Fruit fly (Drosophila melanogaster) whole organism, embryonic: ENCODE measurements around the gene CG7071.
A peak's percentile ranks its signal among the peaks of the same experiment; 100 is the strongest.

ENCODE experiments used
- CG10366 ChIP-seq: fragments of 200-800 bp; sonication (Bioruptor generic); IDR thresholded peaks from 2 replicates; pipeline ENCODE4 v1.3.6; 2022; ENCODE audit warnings: missing biosample characterization, missing genetic modification characterization
- CG11504 ChIP-seq: fragments of 200-800 bp; sonication (Bioruptor generic); optimal IDR thresholded peaks from 3 replicates; lab custom pipeline; 2019; ENCODE audit warnings: missing biosample characterization, mild to moderate bottlenecking, missing genetic modification characterization, moderate library complexity
- CG11723 ChIP-seq: fragments of 200-800 bp; sonication (Bioruptor generic); optimal IDR thresholded peaks from 2 replicates; lab custom pipeline; 2017; ENCODE audit warnings: missing biosample characterization, mild to moderate bottlenecking, missing genetic modification characterization
- CG12219 ChIP-seq: fragments of 200-800 bp; sonication (Bioruptor generic); optimal IDR thresholded peaks from 3 replicates; lab custom pipeline; 2018; ENCODE audit warnings: missing biosample characterization, mild to moderate bottlenecking, missing genetic modification characterization
- CG13287 ChIP-seq: fragments of 200-800 bp; sonication (Bioruptor generic); IDR thresholded peaks from 2 replicates; pipeline ENCODE4 v1.3.6; 2022; ENCODE audit warnings: missing biosample characterization, missing genetic modification characterization; ENCODE audit not compliant: partially characterized antibody
- CG13775 ChIP-seq: fragments of 200-800 bp; sonication (Bioruptor generic); optimal IDR thresholded peaks from 3 replicates; lab custom pipeline; 2017; ENCODE audit warnings: missing biosample characterization, mild to moderate bottlenecking, missing genetic modification characterization
- CG15601 ChIP-seq: fragments of 200-800 bp; sonication (Bioruptor generic); optimal IDR thresholded peaks from 3 replicates; lab custom pipeline; 2019; ENCODE audit warnings: missing biosample characterization, mild to moderate bottlenecking, missing genetic modification characterization, moderate library complexity
- CG16813 ChIP-seq: fragments of 200-800 bp; sonication (Bioruptor generic); IDR thresholded peaks from 3 replicates; pipeline ENCODE4 v1.3.6; 2022; ENCODE audit warnings: missing biosample characterization, missing genetic modification characterization; ENCODE audit not compliant: partially characterized antibody
- CG17829 ChIP-seq: fragments of 200-800 bp; optimal IDR thresholded peaks from 2 replicates; lab custom pipeline; 2019; ENCODE audit warnings: missing biosample characterization, mild to moderate bottlenecking, missing genetic modification characterization, moderate library complexity
- CG18599 ChIP-seq: fragments of 200-800 bp; sonication (Bioruptor generic); optimal IDR thresholded peaks from 3 replicates; lab custom pipeline; 2017; ENCODE audit warnings: missing biosample characterization, missing genetic modification characterization, mild to moderate bottlenecking, moderate library complexity, missing genetic modification reagents
- CG31365 ChIP-seq: fragments of 200-800 bp; sonication (Bioruptor generic); optimal IDR thresholded peaks from 2 replicates; lab custom pipeline; 2018; ENCODE audit warnings: missing biosample characterization, mild to moderate bottlenecking, missing genetic modification characterization
- CG33557 ChIP-seq: fragments of 200-800 bp; sonication (Bioruptor generic); optimal IDR thresholded peaks from 2 replicates; lab custom pipeline; 2019; ENCODE audit warnings: missing biosample characterization, mild to moderate bottlenecking, missing genetic modification characterization, moderate library complexity
- CG34224 ChIP-seq: fragments of 200-800 bp; sonication (Bioruptor generic); IDR thresholded peaks from 3 replicates; pipeline ENCODE4 v1.3.6; 2022; ENCODE audit warnings: missing biosample characterization, missing genetic modification characterization; ENCODE audit not compliant: partially characterized antibody
- CG34376 ChIP-seq: fragments of 200-800 bp; sonication (Bioruptor generic); optimal IDR thresholded peaks from 2 replicates; lab custom pipeline; 2018; ENCODE audit warnings: missing biosample characterization, mild to moderate bottlenecking, missing genetic modification characterization
- CG3995 ChIP-seq: fragments of 200-800 bp; sonication (Bioruptor generic); optimal IDR thresholded peaks from 3 replicates; lab custom pipeline; 2016; ENCODE audit warnings: missing biosample characterization, missing genetic modification characterization
- CG4424 ChIP-seq: fragments of 200-800 bp; sonication (Bioruptor generic); optimal IDR thresholded peaks from 3 replicates; lab custom pipeline; 2016; ENCODE audit warnings: missing biosample characterization, missing genetic modification characterization
- CG6683 ChIP-seq: fragments of 200-800 bp; sonication (Bioruptor generic); optimal IDR thresholded peaks from 2 replicates; lab custom pipeline; 2017; ENCODE audit warnings: missing biosample characterization, mild to moderate bottlenecking, missing genetic modification characterization, missing genetic modification reagents
- CG7271 ChIP-seq: fragments of 200-800 bp; sonication (Bioruptor generic); optimal IDR thresholded peaks from 2 replicates; lab custom pipeline; 2018; ENCODE audit warnings: missing biosample characterization, mild to moderate bottlenecking, missing genetic modification characterization, moderate library complexity
- CG7987 ChIP-seq: fragments of 200-800 bp; sonication (Bioruptor generic); optimal IDR thresholded peaks from 2 replicates; lab custom pipeline; 2018; ENCODE audit warnings: missing biosample characterization, mild to moderate bottlenecking, missing genetic modification characterization, moderate library complexity
- CkIIα-i1 ChIP-seq: fragments of 200-800 bp; sonication (Bioruptor generic); IDR thresholded peaks from 2 replicates; pipeline ENCODE4 v1.3.6; 2022; ENCODE audit warnings: missing biosample characterization, missing genetic modification characterization
- Dll ChIP-seq: fragments of 200-800 bp; sonication (Bioruptor generic); IDR thresholded peaks from 4 replicates; pipeline ENCODE4 v1.3.6; 2022; ENCODE audit warnings: missing biosample characterization, missing genetic modification characterization; ENCODE audit not compliant: partially characterized antibody
- Doc3 ChIP-seq: fragments of 200-800 bp; sonication (Bioruptor generic); IDR thresholded peaks from 3 replicates; pipeline ENCODE4 v1.3.6; 2022; ENCODE audit warnings: missing biosample characterization, missing genetic modification characterization; ENCODE audit not compliant: partially characterized antibody
- E2f1 ChIP-seq: fragments of 200-800 bp; sonication (Bioruptor generic); IDR thresholded peaks from 2 replicates; pipeline ENCODE4 v1.3.6; 2022; ENCODE audit warnings: missing biosample characterization, missing genetic modification characterization
- Eip74EF ChIP-seq, 2 experiments: fragments of 200-800 bp in 1 of 2; fragments of >200 bp in 1 of 2; sonication (Bioruptor generic) in 1 of 2; optimal IDR thresholded peaks; 2 replicates each; lab custom pipeline; 2017 to 2019; ENCODE audit warnings: missing biosample characterization in 2 of 2, missing genetic modification characterization in 2 of 2, mild to moderate bottlenecking in 1 of 2, moderate library complexity in 1 of 2
- HLH4C ChIP-seq: fragments of 200-800 bp; sonication (Bioruptor generic); IDR thresholded peaks from 3 replicates; pipeline ENCODE4 v1.3.6; 2022; ENCODE audit warnings: missing biosample characterization, missing genetic modification characterization; ENCODE audit not compliant: partially characterized antibody
- Pdp1 ChIP-seq, 2 experiments: fragments of 200-800 bp; sonication (Bioruptor generic); optimal IDR thresholded peaks; 3 replicates each; lab custom pipeline; 2016; ENCODE audit warnings: missing biosample characterization in 2 of 2, missing genetic modification characterization in 2 of 2, mild to moderate bottlenecking in 1 of 2, moderate library complexity in 1 of 2
- Ssrp ChIP-seq: fragments of 200-800 bp; sonication (Bioruptor generic); optimal IDR thresholded peaks from 2 replicates; lab custom pipeline; 2018; ENCODE audit warnings: missing biosample characterization, mild to moderate bottlenecking, missing genetic modification characterization, moderate library complexity
- Stat92E ChIP-seq, 3 experiments: fragments of >200 bp in 2 of 3; fragments of 200-800 bp in 1 of 3; sonication (Bioruptor generic) in 1 of 3; optimal IDR thresholded peaks; 2 replicates each; lab custom pipeline; 2017 to 2019; ENCODE audit warnings: missing biosample characterization in 3 of 3, missing genetic modification characterization in 3 of 3, mild to moderate bottlenecking in 1 of 3, moderate library complexity in 1 of 3
- amos ChIP-seq: fragments of 200-800 bp; sonication (Bioruptor generic); IDR thresholded peaks from 2 replicates; pipeline ENCODE4 v1.3.6; 2022; ENCODE audit warnings: missing biosample characterization, missing genetic modification characterization; ENCODE audit not compliant: partially characterized antibody
- ato ChIP-seq: fragments of 200-800 bp; sonication (Bioruptor generic); IDR thresholded peaks from 2 replicates; pipeline ENCODE4 v1.3.6; 2022; ENCODE audit warnings: missing biosample characterization, missing genetic modification characterization; ENCODE audit not compliant: partially characterized antibody
- chinmo ChIP-seq: fragments of 200-800 bp; sonication (Bioruptor generic); IDR thresholded peaks from 4 replicates; pipeline ENCODE4 v1.3.6; 2022; ENCODE audit warnings: missing biosample characterization, missing genetic modification characterization; ENCODE audit not compliant: partially characterized antibody
- croc ChIP-seq: fragments of 200-800 bp; sonication (Bioruptor generic); conservative IDR thresholded peaks from 3 replicates; pipeline ENCODE4 v1.3.6; 2022; ENCODE audit warnings: missing biosample characterization, missing genetic modification characterization
- eyg ChIP-seq: fragments of 200-800 bp; sonication (Bioruptor generic); optimal IDR thresholded peaks from 3 replicates; lab custom pipeline; 2016; ENCODE audit warnings: missing biosample characterization, missing genetic modification characterization
- fru ChIP-seq: fragments of >200 bp; optimal IDR thresholded peaks from 2 replicates; lab custom pipeline; 2017
- grau ChIP-seq: fragments of 200-800 bp; optimal IDR thresholded peaks from 3 replicates; lab custom pipeline; 2019; ENCODE audit warnings: missing biosample characterization, mild to moderate bottlenecking, missing genetic modification characterization, moderate library complexity
- hb ChIP-seq: fragments of 200-800 bp; sonication (Bioruptor generic); IDR thresholded peaks from 3 replicates; pipeline ENCODE4 v1.3.6; 2022; ENCODE audit warnings: missing biosample characterization, missing genetic modification characterization; ENCODE audit not compliant: partially characterized antibody
- mld ChIP-seq: fragments of 200-800 bp; sonication (Bioruptor generic); IDR thresholded peaks from 3 replicates; pipeline ENCODE4 v1.3.6; 2022; ENCODE audit warnings: missing biosample characterization, missing genetic modification characterization; ENCODE audit not compliant: partially characterized antibody
- nerfin-2 ChIP-seq: fragments of 200-800 bp; sonication (Bioruptor generic); IDR thresholded peaks from 2 replicates; pipeline ENCODE4 v1.3.6; 2022; ENCODE audit warnings: missing biosample characterization, missing genetic modification characterization; ENCODE audit not compliant: partially characterized antibody
- nmo ChIP-seq: fragments of 200-800 bp; sonication (Bioruptor generic); optimal IDR thresholded peaks from 2 replicates; lab custom pipeline; 2018; ENCODE audit warnings: missing biosample characterization, mild to moderate bottlenecking, missing genetic modification characterization, moderate library complexity
- pan ChIP-seq, 4 experiments: fragments of >200 bp in 3 of 4; fragments of 200-800 bp in 1 of 4; sonication (Bioruptor generic) in 1 of 4; optimal IDR thresholded peaks in 3 of 4; IDR thresholded peaks in 1 of 4; 2 replicates each; pipeline versions ENCODE4 v1.3.6 to Lab custom; 2017 to 2022; ENCODE audit warnings: missing biosample characterization in 2 of 4, missing genetic modification characterization in 2 of 4, mixed read lengths in 1 of 4
- sna ChIP-seq: fragments of 200-800 bp; sonication (Bioruptor generic); IDR thresholded peaks from 2 replicates; pipeline ENCODE4 v1.3.6; 2022; ENCODE audit warnings: missing biosample characterization, missing genetic modification characterization; ENCODE audit not compliant: partially characterized antibody
- tna ChIP-seq: fragments of 200-800 bp; sonication (Bioruptor generic); IDR thresholded peaks from 2 replicates; pipeline ENCODE4 v1.3.6; 2022; ENCODE audit warnings: missing biosample characterization, missing genetic modification characterization; ENCODE audit not compliant: partially characterized antibody
- vnd ChIP-seq: fragments of 200-800 bp; sonication (Bioruptor generic); IDR thresholded peaks from 3 replicates; pipeline ENCODE4 v1.3.6; 2022; ENCODE audit warnings: missing biosample characterization, missing genetic modification characterization; ENCODE audit not compliant: partially characterized antibody
- zen ChIP-seq: fragments of 200-800 bp; sonication (Bioruptor generic); optimal IDR thresholded peaks from 3 replicates; lab custom pipeline; 2018; ENCODE audit warnings: missing biosample characterization, mild to moderate bottlenecking, missing genetic modification characterization, moderate library complexity
- zf30C ChIP-seq: fragments of 200-800 bp; sonication (Bioruptor generic); optimal IDR thresholded peaks from 3 replicates; lab custom pipeline; 2018; ENCODE audit warnings: missing biosample characterization, mild to moderate bottlenecking, missing genetic modification characterization

CG7071 gene

dm6 chr3R:22397068-22397700 is 34.8 kb downstream of the CG7071 start:
- TF ChIP-seq Dll, result 0 out of 4 replicates have a peak, but pooled peaks have one; percentile 56
- peak; percentile 5 for TF ChIP-seq CG11504 (tag; lab: Kevin White, UChicago)
- no peak for TF ChIP-seq CG15601 (tag; lab: Kevin White, UChicago)
- TF ChIP-seq CG6683 (GFP tag; lab: Kevin White, UChicago), result no peak
- TF ChIP-seq CG16813 (GFP tag; lab: Robert Waterston, UW), result peak; percentile 80
- peak; percentile 93 for TF ChIP-seq mld (GFP tag; lab: Robert Waterston, UW)
- TF ChIP-seq CG11723 (GFP tag; lab: Kevin White, UChicago), result no peak
- peak in 1 of 2 experiments; percentile 99 for TF ChIP-seq Pdp1 (GFP tag; optimal IDR thresholded peaks at IDR 0.05; lab: Kevin White, UChicago)
- TF ChIP-seq grau (tag; lab: Kevin White, UChicago), result no peak
- TF ChIP-seq CG18599 (GFP tag; lab: Kevin White, UChicago), result no peak
- TF ChIP-seq nerfin-2 (GFP tag; lab: Robert Waterston, UW), result peak; percentile 86
- no peak for TF ChIP-seq CG12219 (GFP tag; lab: Kevin White, UChicago)
- no peak for TF ChIP-seq zen (tag; lab: Kevin White, UChicago)
- TF ChIP-seq CG7987, result no peak
- peak; percentile 1 for TF ChIP-seq CG33557
- no peak for TF ChIP-seq fru (lab: Kevin White, UChicago)
- peak; percentile 22 for TF ChIP-seq nmo (GFP tag; lab: Kevin White, UChicago)
- TF ChIP-seq CG13287 (GFP tag; lab: Robert Waterston, UW), result peak; percentile 54; the same call in 1 of the 2 replicates
- TF ChIP-seq E2f1, result no peak
- TF ChIP-seq pan (optimal IDR thresholded peaks at IDR 0.05; lab: Kevin White, UChicago), result no peak
- TF ChIP-seq pan (GFP tag; optimal IDR thresholded peaks at IDR 0.05 in 1 of 2, IDR thresholded peaks at IDR 0.05 in 1 of 2), result peak in 1 of 2 experiments; percentile 12
- no peak for TF ChIP-seq CG4424 (GFP tag; lab: Kevin White, UChicago)
- 0 out of 3 replicates have a peak, but pooled peaks have one; percentile 19 for TF ChIP-seq Doc3
- peak; percentile 95 for TF ChIP-seq chinmo
- no peak for TF ChIP-seq CG10366 (GFP tag; lab: Robert Waterston, UW)
- TF ChIP-seq amos (GFP tag; lab: Robert Waterston, UW), result peak; percentile 77
- peak; percentile 83 for TF ChIP-seq HLH4C (GFP tag; lab: Robert Waterston, UW)
- TF ChIP-seq Stat92E (GFP tag; optimal IDR thresholded peaks at IDR 0.05; lab: Kevin White, UChicago), result peak in 1 of 3 experiments; percentile 73
- TF ChIP-seq tna (GFP tag; lab: Robert Waterston, UW), result peak; percentile 81
- no peak for TF ChIP-seq Ssrp
- TF ChIP-seq CkIIα-i1 (GFP tag; lab: Robert Waterston, UW), result no peak
- TF ChIP-seq hb, result peak; percentile 84
- TF ChIP-seq croc (GFP tag; lab: Robert Waterston, UW), result no peak
- TF ChIP-seq CG31365 (tag; lab: Kevin White, UChicago), result peak; percentile 99
- TF ChIP-seq zf30C (GFP tag; lab: Kevin White, UChicago), result no peak
- peak; percentile 4 to 99 for TF ChIP-seq Eip74EF (GFP tag; optimal IDR thresholded peaks at IDR 0.05; lab: Kevin White, UChicago)
- no peak for TF ChIP-seq eyg (GFP tag; lab: Kevin White, UChicago)
- no peak for TF ChIP-seq CG17829 (tag; lab: Kevin White, UChicago)
- TF ChIP-seq ato (GFP tag; lab: Robert Waterston, UW), result peak; percentile 74
- TF ChIP-seq CG7271, result no peak
- peak; percentile 62; the same call in 1 of the 2 replicates for TF ChIP-seq sna
- peak; percentile 63; the same call in 2 of the 3 replicates for TF ChIP-seq vnd (GFP tag; lab: Robert Waterston, UW)
- TF ChIP-seq CG3995 (GFP tag; lab: Kevin White, UChicago), result no peak
- no peak for TF ChIP-seq CG13775 (GFP tag; lab: Kevin White, UChicago)
- TF ChIP-seq CG34224 (GFP tag; lab: Robert Waterston, UW), result peak; percentile 55; the same call in 2 of the 3 replicates
- TF ChIP-seq CG34376, result peak; percentile 23
